Worm (Caenorhabditis elegans) whole organism, mixed stage, embryonic: ENCODE measurements around the gene swd-2.2.
A peak's percentile ranks its signal among the peaks of the same experiment; 100 is the strongest.

Experiments
- cnd-1 ChIP-seq: fragments of 200-800 bp; sonication (Bioruptor generic); optimal IDR thresholded peaks from 2 replicates; lab custom pipeline; 2018; ENCODE audit warnings: mild to moderate bottlenecking, missing genetic modification characterization, missing compliant biosample characterization
- elt-3 ChIP-seq: fragments of 150-350 bp; optimal IDR thresholded peaks from 2 replicates; lab custom pipeline; 2014; ENCODE audit warnings: missing biosample characterization, missing genetic modification characterization
- snpc-4 ChIP-seq: fragments of 150-350 bp; optimal IDR thresholded peaks from 2 replicates; lab custom pipeline; 2014; ENCODE audit warnings: missing biosample characterization, missing genetic modification characterization
- tbx-8 ChIP-seq: fragments of 200-800 bp; sonication (Bioruptor generic); optimal IDR thresholded peaks from 2 replicates; lab custom pipeline; 2018; ENCODE audit warnings: mild to moderate bottlenecking, missing genetic modification characterization, moderate library complexity, missing compliant biosample characterization

ce11 chrIV:7817852-7818251, 43.6 kb downstream of the swd-2.2 start, which contains the start of gene ric-3:
- TF ChIP-seq snpc-4 (tag; lab: Kevin White, UChicago): no peak
- no peak for TF ChIP-seq cnd-1 (tag; lab: Kevin White, UChicago)
- no peak for TF ChIP-seq tbx-8
- peak; percentile 9 for TF ChIP-seq elt-3 (tag; lab: Kevin White, UChicago)
